Worm (Caenorhabditis elegans): ENCODE results near the gene cyn-17.

cyn-17 gene

DNA sequence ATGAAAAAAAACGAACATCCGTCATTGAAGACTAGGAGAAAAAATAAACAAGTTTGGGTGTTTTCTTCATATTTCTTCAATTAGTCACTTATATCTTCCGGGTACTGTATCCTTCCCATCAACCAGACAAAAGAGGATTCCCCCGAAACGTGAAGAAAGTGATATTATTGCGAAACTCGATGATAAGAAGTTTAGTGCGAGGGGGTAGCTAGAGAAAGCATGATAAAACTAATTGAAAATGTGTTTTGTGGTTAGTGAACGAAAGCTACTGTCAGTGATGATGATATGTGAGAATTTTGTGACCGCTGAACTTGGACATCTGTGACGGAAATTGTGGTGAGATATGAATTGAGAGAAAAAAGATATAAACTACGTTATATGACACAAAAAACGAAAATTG, 23.5 kb downstream of the cyn-17 start (continued):
- TF ChIP-seq mxl-3 (GFP tag; optimal IDR thresholded peaks at IDR 0.05) (peak; percentile 85), dpl-1 (GFP tag; optimal IDR thresholded peaks at IDR 0.05) (peak; percentile 22), hlh-11 (tag; optimal IDR thresholded peaks at IDR 0.05) (peak; percentile 86)

DNA sequence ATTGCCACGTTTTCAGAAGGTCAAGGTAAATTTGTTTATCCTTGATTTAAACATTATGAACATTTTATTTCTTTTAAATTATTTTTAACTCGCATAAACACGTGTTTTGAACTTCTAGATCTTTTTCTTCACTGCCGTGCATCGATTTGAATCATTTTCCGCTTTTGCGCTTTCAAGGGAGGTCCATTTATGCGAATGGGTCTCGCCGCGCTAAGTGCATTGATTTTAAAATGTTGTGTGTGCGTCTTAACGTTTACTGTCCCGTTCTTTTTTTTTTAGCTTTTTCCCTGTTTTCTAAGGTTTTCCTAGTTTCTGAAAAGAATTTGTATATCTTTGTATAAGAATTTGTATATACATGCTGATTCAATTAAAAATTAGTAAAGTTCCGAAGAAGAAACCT, 26.0 kb downstream of the cyn-17 start:
- no peak for TF ChIP-seq mep-1 (tag; optimal IDR thresholded peaks at IDR 0.05)
- TF ChIP-seq zip-2 (tag; optimal IDR thresholded peaks at IDR 0.05), result no peak
- no peak for TF ChIP-seq lin-39 (tag; optimal IDR thresholded peaks at IDR 0.05)
- TF ChIP-seq cey-2 (tag; optimal IDR thresholded peaks at IDR 0.05; ENCODE audit: borderline replicate concordance, insufficient read depth), result no peak
- peak in 1 of 2 experiments; percentile 58 for TF ChIP-seq unc-62 (GFP tag; optimal IDR thresholded peaks at IDR 0.05 in 1 of 2)
- no peak for TF ChIP-seq unc-62 (tag; optimal IDR thresholded peaks at IDR 0.05)
- no peak for TF ChIP-seq hif-1 (tag; optimal IDR thresholded peaks at IDR 0.05)
- peak; percentile 5 for TF ChIP-seq F49E8.2 (tag; optimal IDR thresholded peaks at IDR 0.05; ENCODE audit: borderline replicate concordance)
- no peak for TF ChIP-seq skn-1 (tag; optimal IDR thresholded peaks at IDR 0.05)

DNA sequence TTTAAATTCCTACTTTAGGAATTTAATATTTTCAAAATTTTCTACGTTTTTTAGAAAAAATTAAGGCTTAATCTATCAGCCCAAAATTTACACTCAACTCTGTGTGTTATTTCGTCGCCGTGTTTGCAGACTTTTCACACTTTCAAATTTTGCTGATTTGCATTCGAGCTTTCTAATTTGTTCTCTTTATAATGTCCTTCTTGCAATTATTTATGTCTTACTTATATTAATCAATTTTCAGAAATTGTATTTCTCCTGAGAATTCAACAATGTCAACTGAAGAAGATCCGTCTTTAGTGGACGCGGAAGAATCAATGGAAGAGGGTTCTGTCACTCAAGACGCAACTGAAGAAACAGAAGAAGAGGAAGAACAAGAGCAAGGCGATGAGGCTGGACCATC, 27.1 kb downstream of the cyn-17 start, which contains the start of gene let-418:
Gene let-418 (plus strand): TSS at position 242 of the 400 bp plus-strand sequence.
- TF ChIP-seq pha-4 (GFP tag; IDR thresholded peaks at IDR 0.05), result no peak
- no peak for TF ChIP-seq pha-4 (tag; optimal IDR thresholded peaks at IDR 0.05)
- no peak for TF ChIP-seq mep-1 (tag; optimal IDR thresholded peaks at IDR 0.05)
- no peak for TF ChIP-seq skn-1 (tag; optimal IDR thresholded peaks at IDR 0.05)
- TF ChIP-seq aha-1 (tag), result peak; percentile 80
- no peak for TF ChIP-seq dmd-9 (GFP tag; IDR thresholded peaks at IDR 0.05)

DNA sequence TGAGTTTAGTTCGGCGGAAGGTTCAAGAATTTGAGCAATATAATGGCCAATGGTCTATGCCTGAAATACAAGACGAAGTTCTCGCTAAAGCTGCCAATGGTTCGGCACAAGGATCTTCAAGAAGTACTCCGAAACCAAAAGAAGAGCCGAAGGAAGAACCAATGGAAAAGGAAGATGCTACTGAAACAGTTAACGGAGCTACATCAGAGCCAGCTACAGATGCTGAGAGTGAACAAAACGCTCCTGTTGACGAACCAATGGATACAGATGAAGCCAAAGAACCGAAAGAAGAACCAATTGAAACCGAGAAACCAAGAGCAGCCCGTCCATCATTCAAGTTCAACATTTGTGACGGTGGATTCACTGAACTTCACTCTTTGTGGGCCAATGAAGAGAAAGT, 31.8 kb downstream of the cyn-17 start:
- TF ChIP-seq duxl-1 (tag; optimal IDR thresholded peaks at IDR 0.05; ENCODE audit: poor library complexity), result no peak
- no peak for TF ChIP-seq daf-19 (GFP tag; conservative IDR thresholded peaks at IDR 0.05)
- TF ChIP-seq unc-62 (GFP tag; optimal IDR thresholded peaks at IDR 0.05 in 1 of 2), result peak in 1 of 2 experiments; percentile 95
- no peak for TF ChIP-seq unc-62 (tag; optimal IDR thresholded peaks at IDR 0.05)

DNA sequence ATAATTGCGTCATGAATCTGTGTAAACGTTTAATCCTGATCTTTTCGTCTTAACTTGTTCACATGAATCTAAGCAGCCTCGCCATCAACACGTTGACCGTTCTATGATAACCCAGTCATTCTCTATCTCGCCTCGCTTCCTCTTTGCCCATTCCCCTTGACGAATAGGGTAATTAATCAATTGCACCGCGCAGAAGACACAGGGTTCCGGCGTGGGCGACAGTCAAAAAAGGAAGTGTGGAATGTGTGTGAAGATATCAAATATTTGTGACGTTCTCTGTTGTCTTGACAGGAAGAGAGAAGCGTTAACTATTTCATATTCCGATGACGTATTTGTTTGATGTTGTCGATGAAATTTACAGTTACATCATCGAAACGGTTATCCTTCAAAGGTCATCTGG, 33.3 kb downstream of the cyn-17 start:
- TF ChIP-seq aha-1 (tag) (peak; percentile 99), dpl-1 (GFP tag; optimal IDR thresholded peaks at IDR 0.05) (peak; percentile 18), mxl-3 (GFP tag; optimal IDR thresholded peaks at IDR 0.05) (peak; percentile 99), mdt-29 (GFP tag; IDR thresholded peaks at IDR 0.05) (no peak), nhr-48 (tag; optimal IDR thresholded peaks at IDR 0.05) (peak; percentile 89), unc-62 (GFP tag; optimal IDR thresholded peaks at IDR 0.05 in 1 of 2) (peak in 1 of 2 experiments; percentile 99), unc-62 (tag; optimal IDR thresholded peaks at IDR 0.05) (no peak), mdl-1 (tag; optimal IDR thresholded peaks at IDR 0.05) (peak in 1 of 2 experiments; percentile 75), saeg-2 (GFP tag; IDR thresholded peaks at IDR 0.05) (no peak), dve-1 (tag; optimal IDR thresholded peaks at IDR 0.05; ENCODE audit: insufficient read depth) (peak; percentile 19), lin-38 (GFP tag; IDR thresholded peaks at IDR 0.05) (no peak; the same call in 1 of the 2 replicates), tra-1 (GFP tag; IDR thresholded peaks at IDR 0.05) (peak; percentile 19; the same call in 1 of the 2 replicates), hlh-11 (tag; optimal IDR thresholded peaks at IDR 0.05) (peak; percentile 78), nhr-28 (tag; optimal IDR thresholded peaks at IDR 0.05) (peak; percentile 85), hmg-1.1 (GFP tag; IDR thresholded peaks at IDR 0.05) (no peak), dmd-6 (GFP tag; IDR thresholded peaks at IDR 0.05) (peak; percentile 20; the same call in 1 of the 2 replicates), duxl-1 (tag; optimal IDR thresholded peaks at IDR 0.05; ENCODE audit: poor library complexity) (no peak), nhr-102 (tag; optimal IDR thresholded peaks at IDR 0.05) (peak; percentile 77), ceh-20 (GFP tag; IDR thresholded peaks at IDR 0.05) (peak; percentile 63; the same call in 1 of the 2 replicates), ama-1 (optimal IDR thresholded peaks at IDR 0.05) (peak; percentile 49), cey-2 (tag; optimal IDR thresholded peaks at IDR 0.05; ENCODE audit: borderline replicate concordance, insufficient read depth) (peak; percentile 77)

All from whole organism, L4 larva.